Worm (Caenorhabditis elegans) whole organism, young adult: ENCODE results near the gene F40G9.17.

ENCODE experiments used
- C17E4.6 ChIP-seq: fragments of 200-800 bp; sonication (Bioruptor generic); IDR thresholded peaks from 2 replicates; pipeline ENCODE4 v1.3.6; 2022; ENCODE audit warnings: missing genetic modification reagents, missing genetic modification characterization, missing compliant biosample characterization
- F39B2.1 ChIP-seq: fragments of 200-800 bp; sonication (Bioruptor generic); IDR thresholded peaks from 2 replicates; pipeline ENCODE4 v1.3.6; 2022; ENCODE audit warnings: missing genetic modification reagents, missing genetic modification characterization, missing compliant biosample characterization
- F55B11.4 ChIP-seq: sonication (generic microtip); optimal IDR thresholded peaks from 2 replicates; lab custom pipeline; 2016; ENCODE audit warnings: missing compliant biosample characterization, missing genetic modification characterization, borderline replicate concordance; ENCODE audit not compliant: insufficient read depth
- K12H6.12 ChIP-seq: fragments of 200-800 bp; sonication (Bioruptor generic); optimal IDR thresholded peaks from 2 replicates; lab custom pipeline; 2018; ENCODE audit warnings: mild to moderate bottlenecking, missing genetic modification characterization, missing compliant biosample characterization
- Y53G8AR.9 ChIP-seq: fragments of 200-800 bp; sonication (Bioruptor generic); conservative IDR thresholded peaks from 2 replicates; pipeline ENCODE4 v1.3.6; 2022; ENCODE audit warnings: missing genetic modification reagents, missing genetic modification characterization, missing compliant biosample characterization
- ZK185.1 ChIP-seq: sonication (generic microtip); optimal IDR thresholded peaks from 2 replicates; lab custom pipeline; 2016; ENCODE audit warnings: mild to moderate bottlenecking, missing genetic modification characterization, missing compliant biosample characterization; ENCODE audit not compliant: poor library complexity, severe bottlenecking
- aptf-2 ChIP-seq: fragments of 200-800 bp; sonication (Bioruptor generic); conservative IDR thresholded peaks from 2 replicates; pipeline ENCODE4 v1.3.6; 2022; ENCODE audit warnings: missing genetic modification reagents, missing genetic modification characterization, missing compliant biosample characterization
- atf-7 ChIP-seq: sonication (generic microtip); optimal IDR thresholded peaks from 2 replicates; lab custom pipeline; 2017; ENCODE audit warnings: mild to moderate bottlenecking, missing genetic modification characterization, missing compliant biosample characterization
- athp-1 ChIP-seq: sonication (generic microtip); optimal IDR thresholded peaks from 2 replicates; lab custom pipeline; 2017; ENCODE audit warnings: mild to moderate bottlenecking, missing genetic modification characterization, missing compliant biosample characterization
- ccch-3 ChIP-seq: fragments of 200-800 bp; sonication (Bioruptor generic); optimal IDR thresholded peaks from 2 replicates; lab custom pipeline; 2018; ENCODE audit warnings: mild to moderate bottlenecking, missing genetic modification characterization, missing compliant biosample characterization
- cebp-1 ChIP-seq, 2 experiments: fragments of 200-800 bp in 1 of 2; sonication (Bioruptor generic) in 1 of 2; sonication (generic microtip) in 1 of 2; IDR thresholded peaks in 1 of 2; optimal IDR thresholded peaks in 1 of 2; 2 replicates each; pipeline versions ENCODE4 v1.3.6 to Lab custom; 2017 to 2022; ENCODE audit warnings: missing compliant biosample characterization in 2 of 2, missing genetic modification characterization in 2 of 2, mild to moderate bottlenecking in 1 of 2, missing genetic modification reagents in 1 of 2, moderate library complexity in 1 of 2
- dpff-1 ChIP-seq: sonication (generic microtip); optimal IDR thresholded peaks from 2 replicates; lab custom pipeline; 2017; ENCODE audit warnings: mild to moderate bottlenecking, missing genetic modification characterization, missing compliant biosample characterization
- dpl-1 ChIP-seq: fragments of 150-350 bp; optimal IDR thresholded peaks from 2 replicates; lab custom pipeline; 2014; ENCODE audit warnings: missing biosample characterization, missing genetic modification reagents, missing genetic modification characterization
- ekl-4 ChIP-seq: fragments of 200-800 bp; sonication (Bioruptor generic); IDR thresholded peaks from 2 replicates; pipeline ENCODE4 v1.3.6; 2022; ENCODE audit warnings: missing genetic modification reagents, missing genetic modification characterization, missing compliant biosample characterization
- lin-35 ChIP-seq, 3 experiments: fragments of 150-350 bp in 2 of 3; sonication (generic microtip) in 1 of 3; optimal IDR thresholded peaks; 2 replicates each; lab custom pipeline; 2014 to 2018; ENCODE audit warnings: missing biosample characterization in 3 of 3, missing genetic modification characterization in 3 of 3, missing genetic modification reagents in 3 of 3
- lin-54 ChIP-seq: fragments of 200-800 bp; sonication (Bioruptor generic); optimal IDR thresholded peaks from 2 replicates; lab custom pipeline; 2018; ENCODE audit warnings: mild to moderate bottlenecking, missing genetic modification characterization, missing compliant biosample characterization
- lsy-27 ChIP-seq: sonication (generic microtip); optimal IDR thresholded peaks from 2 replicates; lab custom pipeline; 2017; ENCODE audit warnings: missing genetic modification characterization, mild to moderate bottlenecking, missing compliant biosample characterization, antibody characterized with exemption, missing genotype, borderline replicate concordance; ENCODE audit not compliant: insufficient read depth
- madf-10 ChIP-seq: sonication (generic microtip); optimal IDR thresholded peaks from 2 replicates; lab custom pipeline; 2016; ENCODE audit warnings: mild to moderate bottlenecking, missing genetic modification characterization, missing compliant biosample characterization
- madf-6 ChIP-seq: fragments of 200-800 bp; sonication (Bioruptor generic); IDR thresholded peaks from 2 replicates; pipeline ENCODE4 v1.3.6; 2022; ENCODE audit warnings: missing genetic modification reagents, missing genetic modification characterization, missing compliant biosample characterization
- mel-28 ChIP-seq: sonication (generic microtip); optimal IDR thresholded peaks from 2 replicates; lab custom pipeline; 2016; ENCODE audit warnings: borderline replicate concordance, mild to moderate bottlenecking, missing genetic modification characterization, missing compliant biosample characterization
- mes-4 ChIP-seq: sonication (generic microtip); optimal IDR thresholded peaks from 2 replicates; lab custom pipeline; 2016; ENCODE audit warnings: missing genotype, missing genetic modification characterization, missing compliant biosample characterization
- mxl-1 ChIP-seq: sonication (generic microtip); optimal IDR thresholded peaks from 2 replicates; lab custom pipeline; 2016; ENCODE audit warnings: missing genetic modification characterization, missing compliant biosample characterization
- nhr-120 ChIP-seq: fragments of 200-800 bp; sonication (Bioruptor generic); IDR thresholded peaks from 2 replicates; pipeline ENCODE4 v1.3.6; 2022; ENCODE audit warnings: missing genetic modification characterization, missing compliant biosample characterization
- ztf-3 ChIP-seq: fragments of 200-800 bp; sonication (Bioruptor generic); optimal IDR thresholded peaks from 2 replicates; lab custom pipeline; 2018; ENCODE audit warnings: mild to moderate bottlenecking, missing genetic modification characterization, missing compliant biosample characterization

Gene F40G9.17

DNA sequence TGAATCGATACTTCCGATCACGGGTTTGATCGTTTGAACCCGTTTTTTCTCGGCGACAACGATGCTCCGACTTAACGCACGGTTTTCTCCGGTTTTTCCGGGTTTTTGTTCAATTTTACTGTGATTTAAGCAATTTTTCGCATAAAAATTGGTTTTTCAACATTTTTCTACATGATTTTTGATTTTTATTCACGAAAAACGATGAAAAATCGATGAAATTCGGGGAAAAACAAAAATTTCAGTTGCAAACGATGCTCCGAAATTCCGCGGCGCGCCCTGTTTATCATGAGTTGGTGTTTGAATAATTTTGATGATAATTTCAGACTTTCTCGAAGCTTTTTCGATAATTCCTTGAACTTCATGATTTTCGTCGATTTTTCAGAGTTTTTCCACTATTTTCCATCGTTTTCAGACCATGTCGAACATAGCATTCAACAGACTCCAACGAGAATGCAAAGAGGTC is 5.8 kb upstream of the F40G9.17 start, which contains the start of gene ubc-20 (continued):
- TF ChIP-seq lsy-27 (tag; lab: Kevin White, UChicago) (no peak), mel-28 (tag; lab: Kevin White, UChicago) (no peak), F55B11.4 (no peak)

DNA sequence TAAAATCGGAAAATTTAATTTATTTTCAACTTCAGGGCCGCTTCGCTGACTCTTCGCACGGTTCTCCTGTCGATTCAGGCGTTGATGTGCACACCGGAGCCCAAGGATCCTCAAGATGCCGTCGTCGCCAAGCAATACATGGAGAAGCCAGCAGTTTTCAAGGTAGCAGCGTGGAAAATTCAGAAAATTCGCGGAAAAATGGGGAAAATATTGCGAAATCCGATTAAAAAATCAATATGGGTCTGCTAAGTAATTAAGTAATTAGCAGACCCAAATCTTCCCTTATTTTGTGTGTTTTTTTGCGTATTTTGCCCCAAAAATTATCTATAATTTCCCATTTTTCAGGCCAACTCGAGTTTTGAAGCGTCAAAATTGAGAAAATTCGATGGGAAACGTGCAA is 5.0 kb upstream of the F40G9.17 start:
- TF ChIP-seq ccch-3 (GFP tag; lab: Kevin White, UChicago) (no peak), cebp-1 (GFP tag; IDR thresholded peaks at IDR 0.05; lab: Robert Waterston, UW) (no peak), cebp-1 (tag; optimal IDR thresholded peaks at IDR 0.05; lab: Kevin White, UChicago) (peak; percentile 79)
- TF ChIP-seq, all 124 proteins: peak for 1

DNA sequence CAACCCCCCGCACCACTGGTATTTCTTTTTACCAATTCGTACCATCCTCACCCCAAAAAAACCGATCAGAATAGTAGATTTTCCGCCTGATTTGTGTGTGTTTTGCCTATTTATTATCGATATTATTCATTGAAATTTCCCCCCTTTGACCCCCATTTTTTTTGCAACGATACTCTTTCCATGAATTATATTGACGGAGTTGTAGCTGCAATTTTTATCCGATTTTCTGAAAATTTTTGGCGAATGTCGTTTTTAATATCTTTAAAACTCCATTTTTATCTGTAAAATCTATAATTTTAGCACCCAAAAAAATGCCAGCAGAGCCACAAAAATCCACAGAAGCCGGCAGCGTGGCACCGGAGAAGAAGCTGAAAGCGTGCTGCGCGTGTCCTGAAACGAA is 3.6 kb upstream of the F40G9.17 start, which contains the start of gene cox-17:
Gene cox-17, plus strand, starts transcription at position 301 of the 400 bp plus-strand sequence.
- TF ChIP-seq F55B11.4 (no peak), athp-1 (tag; lab: Kevin White, UChicago) (peak; percentile 54)

DNA sequence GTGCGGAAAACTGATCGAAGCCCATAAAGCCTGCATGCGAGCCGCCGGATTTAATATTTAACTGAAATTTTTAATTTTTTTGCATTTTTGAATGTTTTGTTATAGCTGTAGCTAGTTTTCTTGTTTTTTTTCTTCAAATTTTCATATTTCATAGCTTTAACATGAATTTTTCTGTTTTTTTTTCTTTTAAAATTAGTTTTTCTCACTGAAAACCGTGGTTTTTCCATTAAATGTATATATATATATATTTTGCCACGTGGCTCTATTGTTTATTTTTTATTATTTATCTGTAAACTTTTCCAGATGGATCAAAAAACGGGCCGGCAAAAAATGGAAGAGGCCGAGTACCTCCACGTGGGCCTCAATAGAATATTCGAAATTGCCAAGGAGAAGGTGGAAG is 2.5 kb upstream of the F40G9.17 start, which contains the start of gene sec-20:
Gene sec-20, plus strand, starts transcription at position 301 of the 400 bp plus-strand sequence.
- no peak for TF ChIP-seq madf-10
- no peak for TF ChIP-seq mes-4
- no peak for TF ChIP-seq K12H6.12
- no peak for TF ChIP-seq lin-35 (GFP tag; optimal IDR thresholded peaks at IDR 0.05; lab: Kevin White, UChicago)
- TF ChIP-seq aptf-2 (GFP tag; lab: Robert Waterston, UW), result no peak
- no peak for TF ChIP-seq F39B2.1

DNA sequence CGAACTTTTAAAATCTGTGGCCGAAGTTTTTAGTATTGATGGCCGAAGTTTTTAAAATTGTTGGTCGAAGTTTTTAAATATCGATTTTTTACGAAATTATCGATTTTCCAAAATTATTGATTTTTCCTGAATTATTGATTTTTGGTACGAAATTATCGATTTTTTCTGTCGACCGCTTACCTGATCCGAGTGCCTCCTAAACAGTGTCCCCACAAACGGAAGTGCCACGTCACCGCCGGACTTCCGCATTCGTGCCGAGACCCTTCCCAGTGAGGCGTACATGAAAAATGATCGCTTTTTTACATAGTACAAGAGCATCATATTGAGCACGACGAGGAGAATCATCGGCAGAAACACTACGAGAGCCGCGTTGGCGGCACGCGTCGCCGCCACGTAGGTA is 9.7 kb downstream of the F40G9.17 start:
- TF ChIP-seq madf-6 (GFP tag; lab: Robert Waterston, UW) (0 out of 2 replicates have a peak, but pooled peaks have one; percentile 10), dpl-1 (GFP tag; lab: Kevin White, UChicago) (no peak)

DNA sequence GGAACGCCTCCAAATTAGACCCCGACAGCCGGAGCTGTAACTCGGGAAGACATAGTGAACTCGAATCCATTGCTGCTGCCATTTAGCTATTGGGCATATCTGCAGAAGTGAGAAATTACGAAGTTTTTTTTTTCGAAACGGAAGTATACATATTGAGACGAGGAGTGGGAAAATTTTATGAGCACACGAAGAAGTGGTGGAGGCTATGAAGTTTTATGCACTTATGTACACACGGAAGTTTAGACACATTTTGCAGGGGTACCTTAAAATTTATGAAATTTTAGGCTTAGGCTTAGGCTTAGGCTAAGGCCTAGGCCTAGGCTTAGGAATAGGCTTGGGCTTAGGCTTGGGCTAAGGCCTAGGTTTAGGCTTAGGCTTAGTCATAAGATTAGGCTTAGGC is 12.8 kb downstream of the F40G9.17 start, which contains the start of gene W10C4.1:
Gene W10C4.1, minus strand, starts transcription at position 101 of the 400 bp plus-strand sequence.
- TF ChIP-seq ZK185.1 (tag; lab: Kevin White, UChicago) (no peak), ekl-4 (GFP tag; lab: Robert Waterston, UW) (no peak), ztf-3 (GFP tag; lab: Kevin White, UChicago) (no peak)

DNA sequence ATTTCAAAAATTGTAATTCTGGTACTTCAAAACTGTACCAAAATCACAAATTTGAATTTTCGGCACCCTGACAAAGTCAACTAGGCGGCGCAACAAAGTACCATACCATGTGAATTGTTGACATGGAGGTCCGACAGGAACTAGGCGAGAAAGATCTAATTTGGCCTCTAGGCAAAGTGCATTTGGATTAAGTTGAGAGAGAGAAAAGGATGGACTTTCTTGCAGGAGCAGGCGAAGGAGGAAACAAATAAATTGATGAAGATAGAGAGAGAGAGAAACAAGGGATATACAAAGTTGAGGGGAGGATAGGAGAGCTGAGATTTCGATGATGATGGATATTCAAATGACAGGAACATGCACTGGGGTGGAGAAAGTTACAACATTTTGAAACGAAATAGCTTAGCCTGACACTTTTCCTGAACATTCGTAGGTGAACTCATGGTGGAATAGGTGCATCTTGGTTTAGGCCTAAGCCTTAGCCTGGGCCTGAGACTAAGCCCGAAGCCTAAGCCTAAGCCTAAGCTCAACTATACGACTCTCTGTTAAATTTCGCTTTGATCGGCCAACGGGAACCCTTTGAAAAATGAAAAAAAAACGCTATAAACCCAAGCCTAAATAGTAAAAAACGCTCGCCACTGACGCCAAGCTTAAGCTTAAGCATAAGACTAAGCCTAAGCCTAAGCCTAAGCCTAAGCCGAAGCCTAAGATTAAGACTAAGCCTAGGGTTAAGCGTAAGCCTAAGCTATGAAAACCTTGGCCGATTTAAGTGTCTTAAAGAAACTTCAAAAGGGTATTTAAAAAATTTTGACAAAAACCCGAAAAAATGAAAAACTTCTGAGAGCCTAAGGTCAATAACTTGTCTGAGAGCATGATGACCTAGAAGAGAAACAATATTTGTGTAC is 14.8 kb downstream of the F40G9.17 start:
- TF ChIP-seq Y53G8AR.9 (GFP tag; lab: Robert Waterston, UW), result no peak
- TF ChIP-seq C17E4.6 (GFP tag; lab: Robert Waterston, UW), result no peak
- TF ChIP-seq dpff-1 (tag; lab: Kevin White, UChicago), result no peak
- no peak for TF ChIP-seq atf-7 (tag; lab: Kevin White, UChicago)
- no peak for TF ChIP-seq lin-54 (GFP tag; lab: Kevin White, UChicago)
- no peak for TF ChIP-seq nhr-120 (GFP tag; lab: Robert Waterston, UW)
- TF ChIP-seq mxl-1 (tag; lab: Kevin White, UChicago), result no peak
- TF ChIP-seq, all 124 proteins: peak for 0
